Fruit fly (Drosophila melanogaster): ENCODE data around the gene AttD.

AttD gene

dm6 chr3R:17603717-17604116 is 21.4 kb upstream of the AttD start (continued):
- TF ChIP-seq ro (GFP tag; IDR thresholded peaks at IDR 0.05): no peak
- no peak for TF ChIP-seq lov (optimal IDR thresholded peaks at IDR 0.05)
- TF ChIP-seq lov (GFP tag; IDR thresholded peaks at IDR 0.05): peak; percentile 91; the same call in 2 of the 3 replicates
- TF ChIP-seq CoRest (tag; optimal IDR thresholded peaks at IDR 0.05): no peak

dm6 chr3R:17604198-17604879 is 20.7 kb upstream of the AttD start:
- TF ChIP-seq dimm (GFP tag; IDR thresholded peaks at IDR 0.05): no peak
- 0 out of 3 replicates have a peak, but pooled peaks have one; percentile 27 for TF ChIP-seq vnd (GFP tag; IDR thresholded peaks at IDR 0.05; ENCODE audit: partially characterized antibody)
- TF ChIP-seq Lpt (GFP tag; optimal IDR thresholded peaks at IDR 0.05): no peak
- peak; percentile 34 for TF ChIP-seq Mad (GFP tag; optimal IDR thresholded peaks at IDR 0.05)
- TF ChIP-seq tup (GFP tag; optimal IDR thresholded peaks at IDR 0.05): peak; percentile 7
- peak in 1 of 2 experiments; percentile 84 for TF ChIP-seq bsh (GFP tag; optimal IDR thresholded peaks at IDR 0.05)
- no peak for TF ChIP-seq Hr39 (optimal IDR thresholded peaks at IDR 0.05)
- TF ChIP-seq YL-1 (GFP tag; optimal IDR thresholded peaks at IDR 0.05): peak; percentile 69
- TF ChIP-seq CG16779 (GFP tag; IDR thresholded peaks at IDR 0.05): no peak
- peak; percentile 20 for TF ChIP-seq bab2 (GFP tag; optimal IDR thresholded peaks at IDR 0.05)
- no peak; the same call in 2 of the 3 replicates for TF ChIP-seq CG14050 (GFP tag; IDR thresholded peaks at IDR 0.05)
- TF ChIP-seq pzg (GFP tag; optimal IDR thresholded peaks at IDR 0.05): no peak
- peak; percentile 59 for TF ChIP-seq Hsf (GFP tag; optimal IDR thresholded peaks at IDR 0.05)
- peak; percentile 50 to 93 for TF ChIP-seq Pdp1 (GFP tag; optimal IDR thresholded peaks at IDR 0.05)
- TF ChIP-seq CG10366 (GFP tag; IDR thresholded peaks at IDR 0.05): 0 out of 2 replicates have a peak, but pooled peaks have one; percentile 27
- TF ChIP-seq ind (GFP tag; optimal IDR thresholded peaks at IDR 0.05): peak; percentile 64
- peak; percentile 75 for TF ChIP-seq CG3407 (GFP tag; optimal IDR thresholded peaks at IDR 0.05)
- peak; percentile 48; the same call in 1 of the 2 replicates for TF ChIP-seq klu (GFP tag; IDR thresholded peaks at IDR 0.05)
- peak; percentile 80 for TF ChIP-seq run (tag; optimal IDR thresholded peaks at IDR 0.05)
- peak; percentile 78 for TF ChIP-seq CG17328 (GFP tag; IDR thresholded peaks at IDR 0.05)
- no peak for TF ChIP-seq vfl (GFP tag; optimal IDR thresholded peaks at IDR 0.05)
- TF ChIP-seq CG15479 (GFP tag; optimal IDR thresholded peaks at IDR 0.05): no peak
- no peak for TF ChIP-seq CG12236 (GFP tag; optimal IDR thresholded peaks at IDR 0.05)
- peak; percentile 80 for TF ChIP-seq Asciz (GFP tag; optimal IDR thresholded peaks at IDR 0.05)
- peak; percentile 37 for TF ChIP-seq CG13123 (GFP tag; optimal IDR thresholded peaks at IDR 0.05)
- no peak; the same call in 2 of the 3 replicates for TF ChIP-seq Mrtf (GFP tag; IDR thresholded peaks at IDR 0.05)
- peak; percentile 84 for TF ChIP-seq lab (GFP tag; optimal IDR thresholded peaks at IDR 0.05)
- no peak for TF ChIP-seq knrl (GFP tag; IDR thresholded peaks at IDR 0.05; ENCODE audit: partially characterized antibody)
- no peak for TF ChIP-seq sc (optimal IDR thresholded peaks at IDR 0.05)
- peak; percentile 77 for TF ChIP-seq sc (GFP tag; optimal IDR thresholded peaks at IDR 0.05)
- peak; percentile 94 for TF ChIP-seq CG18262 (tag; optimal IDR thresholded peaks at IDR 0.05)
- no peak for TF ChIP-seq pita (GFP tag; optimal IDR thresholded peaks at IDR 0.05)
- TF ChIP-seq CG12659 (GFP tag; optimal IDR thresholded peaks at IDR 0.05): peak; percentile 78
- TF ChIP-seq CG31388 (GFP tag; optimal IDR thresholded peaks at IDR 0.05): peak; percentile 56
- no peak for TF ChIP-seq lov (optimal IDR thresholded peaks at IDR 0.05)
- TF ChIP-seq lov (GFP tag; IDR thresholded peaks at IDR 0.05): no peak
- no peak for TF ChIP-seq twi (tag; optimal IDR thresholded peaks at IDR 0.05)
- TF ChIP-seq Deaf1 (tag; optimal IDR thresholded peaks at IDR 0.05): peak; percentile 38
- TF ChIP-seq CG4820 (GFP tag; optimal IDR thresholded peaks at IDR 0.05): peak; percentile 72
- peak; percentile 69 for TF ChIP-seq CG32772 (GFP tag; IDR thresholded peaks at IDR 0.05)
- TF ChIP-seq CrebB (tag; optimal IDR thresholded peaks at IDR 0.05): no peak
- TF ChIP-seq CG17359 (tag; optimal IDR thresholded peaks at IDR 0.05): peak; percentile 79
- TF ChIP-seq B-H1 (GFP tag; IDR thresholded peaks at IDR 0.05): peak; percentile 26; the same call in 1 of the 3 replicates
- peak; percentile 43 for TF ChIP-seq Max (GFP tag; optimal IDR thresholded peaks at IDR 0.05)
- no peak for TF ChIP-seq p53 (GFP tag; optimal IDR thresholded peaks at IDR 0.05)
- TF ChIP-seq nau (GFP tag; optimal IDR thresholded peaks at IDR 0.05): peak; percentile 26
